Worm (Caenorhabditis elegans): Measurements from ENCODE around the gene aly-3.
A peak's percentile ranks its signal among the peaks of the same experiment; 100 is the strongest.

The aly-3 gene

DNA sequence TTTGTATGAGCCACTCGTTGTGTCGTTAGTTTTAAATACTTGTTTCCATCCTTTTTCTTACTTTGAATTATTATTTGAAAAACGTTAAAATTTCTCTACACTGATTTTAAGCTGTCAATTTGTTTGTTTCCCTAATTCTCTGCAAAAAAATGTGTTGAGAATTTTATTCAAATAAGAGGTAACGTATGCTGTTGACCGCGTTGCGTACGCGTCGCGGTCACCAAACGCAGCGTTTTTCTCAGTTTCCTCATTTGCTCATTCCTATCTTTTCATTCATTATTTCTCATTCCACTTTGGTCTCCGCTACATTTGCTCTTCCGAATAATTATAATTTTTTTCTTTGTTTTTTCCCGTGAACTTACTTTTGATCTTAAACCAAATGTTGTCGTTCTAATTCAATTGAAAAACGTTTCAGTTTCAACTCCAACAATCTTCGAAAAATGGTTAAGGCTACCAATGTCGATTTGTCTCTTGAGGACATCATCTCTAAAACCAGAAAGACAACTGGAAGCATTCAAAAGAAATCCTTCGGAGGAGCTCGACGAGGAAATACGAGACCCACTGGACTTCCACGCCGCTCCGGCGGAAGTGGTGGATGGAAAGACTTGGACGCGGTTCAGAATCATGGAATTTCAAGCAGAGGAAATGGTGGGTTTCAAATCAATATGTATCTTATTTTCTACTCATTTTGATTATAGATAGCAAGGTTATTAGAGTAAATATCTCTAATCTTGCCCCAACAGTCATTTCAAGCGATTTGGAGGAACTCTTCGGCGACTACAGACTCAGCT is at the start of gene aly-3:
TSS of gene aly-3 (plus strand) at position 409 of the 791 bp plus-strand sequence.
- TF ChIP-seq nhr-11 (tag; optimal IDR thresholded peaks at IDR 0.05), result no peak
- TF ChIP-seq lsy-2 (tag; optimal IDR thresholded peaks at IDR 0.05), result peak in 1 of 2 experiments; percentile 32
- TF ChIP-seq aly-2 (tag; optimal IDR thresholded peaks at IDR 0.05), result no peak
- TF ChIP-seq ztf-4 (tag; optimal IDR thresholded peaks at IDR 0.05), result no peak
- TF ChIP-seq unc-39 (tag; optimal IDR thresholded peaks at IDR 0.05), result no peak
- no peak for TF ChIP-seq nhr-10 (tag; optimal IDR thresholded peaks at IDR 0.05)
- no peak for TF ChIP-seq crh-2 (tag; optimal IDR thresholded peaks at IDR 0.05)
- TF ChIP-seq blmp-1 (tag; optimal IDR thresholded peaks at IDR 0.05; ENCODE audit: insufficient read depth), result no peak
- no peak for TF ChIP-seq elt-3 (tag; optimal IDR thresholded peaks at IDR 0.05)
- peak; percentile 8 for TF ChIP-seq fos-1 (tag; optimal IDR thresholded peaks at IDR 0.05)
- TF ChIP-seq F13H6.1 (tag; optimal IDR thresholded peaks at IDR 0.05), result no peak
- no peak for TF ChIP-seq ztf-1 (GFP tag; conservative IDR thresholded peaks at IDR 0.05)
- TF ChIP-seq skn-1 (tag; optimal IDR thresholded peaks at IDR 0.05), result no peak
- peak; percentile 49 for TF ChIP-seq unc-55 (GFP tag; optimal IDR thresholded peaks at IDR 0.05)
- TF ChIP-seq C34F6.9 (tag; optimal IDR thresholded peaks at IDR 0.05), result peak; percentile 61
- TF ChIP-seq nhr-77 (tag; optimal IDR thresholded peaks at IDR 0.05), result no peak
- TF ChIP-seq nhr-129 (tag; optimal IDR thresholded peaks at IDR 0.05), result peak; percentile 33
- no peak for TF ChIP-seq lin-11 (tag; optimal IDR thresholded peaks at IDR 0.05)
- TF ChIP-seq unc-62 (GFP tag; optimal IDR thresholded peaks at IDR 0.05), result no peak

ce11 chrIV:12075497-12075896 is 47.6 kb upstream of the aly-3 start, which contains the start of gene K08E4.7:
TSS of gene K08E4.7 (plus strand) at chrIV:12075797.
- no peak for TF ChIP-seq nhr-129 (tag; optimal IDR thresholded peaks at IDR 0.05)
- TF ChIP-seq skn-1 (tag; optimal IDR thresholded peaks at IDR 0.05), result no peak

ce11 chrIV:12078112-12078812 is 44.8 kb upstream of the aly-3 start, which contains the start of gene tmed-1:
TSS of gene tmed-1 (minus strand) at chrIV:12078162.
- TF ChIP-seq C34F6.9 (tag; optimal IDR thresholded peaks at IDR 0.05) (peak; percentile 20), lin-13 (GFP tag; optimal IDR thresholded peaks at IDR 0.05) (no peak), unc-55 (GFP tag; optimal IDR thresholded peaks at IDR 0.05) (peak; percentile 18)

- TF ChIP-seq elt-3 (tag; optimal IDR thresholded peaks at IDR 0.05) (no peak), gmeb-1 (tag; optimal IDR thresholded peaks at IDR 0.05) (peak; percentile 66), nhr-10 (tag; optimal IDR thresholded peaks at IDR 0.05) (no peak), sma-3 (GFP tag; optimal IDR thresholded peaks at IDR 0.05) (no peak), peb-1 (tag; optimal IDR thresholded peaks at IDR 0.05) (no peak), nhr-11 (tag; optimal IDR thresholded peaks at IDR 0.05) (no peak), ceh-16 (tag; optimal IDR thresholded peaks at IDR 0.05) (no peak), aly-2 (tag; optimal IDR thresholded peaks at IDR 0.05) (no peak), unc-55 (GFP tag; optimal IDR thresholded peaks at IDR 0.05) (peak; percentile 72), fos-1 (tag; optimal IDR thresholded peaks at IDR 0.05) (peak; percentile 26), crh-2 (tag; optimal IDR thresholded peaks at IDR 0.05) (peak; percentile 10), mbf-1 (tag; optimal IDR thresholded peaks at IDR 0.05) (no peak), nhr-21 (tag; optimal IDR thresholded peaks at IDR 0.05) (no peak), nhr-25 (tag; optimal IDR thresholded peaks at IDR 0.05) (no peak), ama-1 (optimal IDR thresholded peaks at IDR 0.05) (no peak), ztf-4 (tag; optimal IDR thresholded peaks at IDR 0.05) (no peak), ztf-1 (GFP tag; conservative IDR thresholded peaks at IDR 0.05) (no peak), blmp-1 (tag; optimal IDR thresholded peaks at IDR 0.05; ENCODE audit: insufficient read depth) (no peak), lin-13 (GFP tag; optimal IDR thresholded peaks at IDR 0.05) (peak; percentile 34), nhr-129 (tag; optimal IDR thresholded peaks at IDR 0.05) (peak; percentile 71), zag-1 (tag; optimal IDR thresholded peaks at IDR 0.05) (no peak), nhr-6 (tag; optimal IDR thresholded peaks at IDR 0.05) (no peak), skn-1 (tag; optimal IDR thresholded peaks at IDR 0.05) (no peak), Y55F3AM.14 (GFP tag; optimal IDR thresholded peaks at IDR 0.05) (no peak), sem-4 (tag; optimal IDR thresholded peaks at IDR 0.05) (no peak), ztf-11 (tag; optimal IDR thresholded peaks at IDR 0.05) (no peak), lin-39 (tag; optimal IDR thresholded peaks at IDR 0.05) (no peak), dmd-4 (tag; optimal IDR thresholded peaks at IDR 0.05) (no peak), nhr-77 (tag; optimal IDR thresholded peaks at IDR 0.05) (no peak), mdl-1 (tag; optimal IDR thresholded peaks at IDR 0.05) (peak in 1 of 2 experiments; percentile 37), lsy-2 (tag; optimal IDR thresholded peaks at IDR 0.05) (peak in 1 of 2 experiments; percentile 66), nhr-237 (tag; optimal IDR thresholded peaks at IDR 0.05) (no peak), elt-1 (tag; optimal IDR thresholded peaks at IDR 0.05) (no peak), C34F6.9 (tag; optimal IDR thresholded peaks at IDR 0.05) (peak; percentile 60)
These were observed 44.1 kb upstream of the aly-3 start, which contains the start of gene lex-1 for ce11 chrIV:12078907-12079523. TSS of gene lex-1 (plus strand) at chrIV:12079473.

All from whole organism, L2 larva.